Fruit fly (Drosophila melanogaster) whole organism, embryonic: Measurements from ENCODE around the gene Reg-2.

Experiments
- ATbp ChIP-seq: fragments of 200-800 bp; sonication (Bioruptor generic); optimal IDR thresholded peaks from 2 replicates; lab custom pipeline; 2017; ENCODE audit warnings: missing biosample characterization, mild to moderate bottlenecking, missing genetic modification characterization, missing genetic modification reagents
- BEAF-32 ChIP-seq: fragments of 200-800 bp; sonication (Bioruptor generic); optimal IDR thresholded peaks from 3 replicates; lab custom pipeline; 2017; ENCODE audit warnings: missing biosample characterization, missing genetic modification characterization, mild to moderate bottlenecking, moderate library complexity, missing genetic modification reagents
- Bdp1 ChIP-seq: fragments of 200-800 bp; sonication (Bioruptor generic); optimal IDR thresholded peaks from 3 replicates; lab custom pipeline; 2016; ENCODE audit warnings: missing biosample characterization, missing genetic modification characterization
- CG10462 ChIP-seq: fragments of 200-800 bp; sonication (Bioruptor generic); optimal IDR thresholded peaks from 2 replicates; lab custom pipeline; 2016; ENCODE audit warnings: missing biosample characterization, missing genetic modification characterization
- CG11504 ChIP-seq: fragments of 200-800 bp; sonication (Bioruptor generic); optimal IDR thresholded peaks from 3 replicates; lab custom pipeline; 2019; ENCODE audit warnings: missing biosample characterization, mild to moderate bottlenecking, missing genetic modification characterization, moderate library complexity
- CG11695 ChIP-seq: fragments of 200-800 bp; sonication (Bioruptor generic); IDR thresholded peaks from 3 replicates; pipeline ENCODE4 v1.3.6; 2022; ENCODE audit warnings: missing biosample characterization, missing genetic modification characterization
- CG18476 ChIP-seq: fragments of 200-800 bp; sonication (Bioruptor generic); optimal IDR thresholded peaks from 2 replicates; lab custom pipeline; 2016; ENCODE audit warnings: missing biosample characterization, mild to moderate bottlenecking, missing genetic modification characterization
- CG2199 ChIP-seq: fragments of 200-800 bp; sonication (Bioruptor generic); IDR thresholded peaks from 3 replicates; pipeline ENCODE4 v1.3.6; 2022; ENCODE audit warnings: missing biosample characterization, missing genetic modification characterization
- CG2875 ChIP-seq: fragments of 200-800 bp; sonication (Bioruptor generic); optimal IDR thresholded peaks from 2 replicates; lab custom pipeline; 2017; ENCODE audit warnings: missing biosample characterization, mild to moderate bottlenecking, missing genetic modification characterization, missing genetic modification reagents
- CG31388 ChIP-seq: fragments of 200-800 bp; sonication (Bioruptor generic); optimal IDR thresholded peaks from 2 replicates; lab custom pipeline; 2016; ENCODE audit warnings: missing biosample characterization, missing genetic modification characterization
- CG34422 ChIP-seq: fragments of 200-800 bp; sonication (Bioruptor generic); IDR thresholded peaks from 3 replicates; pipeline ENCODE4 v1.3.6; 2022; ENCODE audit warnings: missing biosample characterization, missing genetic modification characterization
- CG3726 ChIP-seq: fragments of 200-800 bp; sonication (Bioruptor generic); IDR thresholded peaks from 3 replicates; pipeline ENCODE4, ENCODE4 v1.3.6; 2022; ENCODE audit warnings: missing biosample characterization, missing genetic modification characterization
- CG3838 ChIP-seq: fragments of 200-800 bp; sonication (Bioruptor generic); optimal IDR thresholded peaks from 3 replicates; lab custom pipeline; 2016; ENCODE audit warnings: missing biosample characterization, missing genetic modification characterization
- CG4707 ChIP-seq: fragments of 200-800 bp; sonication (Bioruptor generic); optimal IDR thresholded peaks from 2 replicates; lab custom pipeline; 2018; ENCODE audit warnings: missing biosample characterization, mild to moderate bottlenecking, missing genetic modification characterization, moderate library complexity
- CG4854 ChIP-seq: fragments of 200-800 bp; sonication (Bioruptor generic); optimal IDR thresholded peaks from 2 replicates; lab custom pipeline; 2016; ENCODE audit warnings: missing biosample characterization, missing genetic modification characterization, inconsistent platforms
- CG6689 ChIP-seq: fragments of 200-800 bp; sonication (Bioruptor generic); IDR thresholded peaks from 2 replicates; pipeline ENCODE4 v1.3.6; 2022; ENCODE audit warnings: missing biosample characterization, missing genetic modification characterization
- CG6765 ChIP-seq: fragments of 200-800 bp; sonication (Bioruptor generic); optimal IDR thresholded peaks from 3 replicates; lab custom pipeline; 2017; ENCODE audit warnings: missing biosample characterization, mild to moderate bottlenecking, missing genetic modification characterization
- CG8924 ChIP-seq: fragments of 200-800 bp; optimal IDR thresholded peaks from 3 replicates; lab custom pipeline; 2019; ENCODE audit warnings: missing biosample characterization, mild to moderate bottlenecking, missing genetic modification characterization, moderate library complexity
- CG9215 ChIP-seq: fragments of 200-800 bp; sonication (Bioruptor generic); IDR thresholded peaks from 2 replicates; pipeline ENCODE4 v1.3.6; 2022; ENCODE audit warnings: missing biosample characterization, missing genetic modification characterization
- D ChIP-seq, 2 experiments: fragments of 200-800 bp in 1 of 2; fragments of >200 bp in 1 of 2; sonication (Bioruptor generic) in 1 of 2; optimal IDR thresholded peaks; 2 replicates in 1 of 2; 3 replicates in 1 of 2; lab custom pipeline; 2017; ENCODE audit warnings: mild to moderate bottlenecking in 1 of 2, missing biosample characterization in 1 of 2, missing genetic modification characterization in 1 of 2, missing genetic modification reagents in 1 of 2
- Deaf1 ChIP-seq: fragments of 200-800 bp; optimal IDR thresholded peaks from 3 replicates; lab custom pipeline; 2019; ENCODE audit warnings: missing biosample characterization, mild to moderate bottlenecking, missing genetic modification characterization, moderate library complexity
- Fer1 ChIP-seq: fragments of 200-800 bp; sonication (Bioruptor generic); optimal IDR thresholded peaks from 2 replicates; lab custom pipeline; 2017; ENCODE audit warnings: missing biosample characterization, mild to moderate bottlenecking, missing genetic modification characterization
- HHEX ChIP-seq: fragments of 200-800 bp; sonication (Bioruptor generic); optimal IDR thresholded peaks from 3 replicates; lab custom pipeline; 2017; ENCODE audit warnings: missing biosample characterization, mild to moderate bottlenecking, missing genetic modification characterization, missing genetic modification reagents
- Hr3 ChIP-seq: fragments of 200-800 bp; sonication (Bioruptor generic); optimal IDR thresholded peaks from 3 replicates; lab custom pipeline; 2016; ENCODE audit warnings: missing biosample characterization, missing genetic modification characterization
- Jarid2 ChIP-seq: fragments of 200-800 bp; sonication (Bioruptor generic); optimal IDR thresholded peaks from 3 replicates; lab custom pipeline; 2017; ENCODE audit warnings: mild to moderate bottlenecking, missing biosample characterization, missing genetic modification reagents, missing genetic modification characterization
- Lpt ChIP-seq: fragments of >200 bp; optimal IDR thresholded peaks from 2 replicates; lab custom pipeline; 2018; ENCODE audit warnings: missing biosample characterization, missing genetic modification characterization
- Max ChIP-seq: fragments of 200-800 bp; sonication (Bioruptor generic); optimal IDR thresholded peaks from 2 replicates; lab custom pipeline; 2016; ENCODE audit warnings: missing biosample characterization, mild to moderate bottlenecking, missing genetic modification characterization
- Med ChIP-seq: fragments of 200-800 bp; sonication (Bioruptor generic); peaks from one replicate; lab custom pipeline; 2016; ENCODE audit warnings: missing biosample characterization, missing genetic modification characterization, mild to moderate bottlenecking, inconsistent platforms, moderate library complexity
- Nf-YB ChIP-seq: fragments of 200-800 bp; sonication (Bioruptor generic); optimal IDR thresholded peaks from 3 replicates; lab custom pipeline; 2019; ENCODE audit warnings: missing biosample characterization, mild to moderate bottlenecking, missing genetic modification characterization, moderate library complexity
- Sry-β ChIP-seq: fragments of 200-800 bp; sonication (Bioruptor generic); optimal IDR thresholded peaks from 2 replicates; lab custom pipeline; 2018; ENCODE audit warnings: missing biosample characterization, mild to moderate bottlenecking, missing genetic modification characterization, moderate library complexity
- Stat92E ChIP-seq, 3 experiments: fragments of >200 bp in 2 of 3; fragments of 200-800 bp in 1 of 3; sonication (Bioruptor generic) in 1 of 3; optimal IDR thresholded peaks; 2 replicates each; lab custom pipeline; 2017 to 2019; ENCODE audit warnings: missing biosample characterization in 3 of 3, missing genetic modification characterization in 3 of 3, mild to moderate bottlenecking in 1 of 3, moderate library complexity in 1 of 3
- Xbp1 ChIP-seq: fragments of 200-800 bp; sonication (Bioruptor generic); optimal IDR thresholded peaks from 3 replicates; lab custom pipeline; 2016; ENCODE audit warnings: missing biosample characterization, mild to moderate bottlenecking, missing genetic modification characterization
- amos ChIP-seq: fragments of 200-800 bp; sonication (Bioruptor generic); IDR thresholded peaks from 2 replicates; pipeline ENCODE4 v1.3.6; 2022; ENCODE audit warnings: missing biosample characterization, missing genetic modification characterization; ENCODE audit not compliant: partially characterized antibody
- crp ChIP-seq, 2 experiments: fragments of 200-800 bp; sonication (Bioruptor generic); optimal IDR thresholded peaks; 2 replicates in 1 of 2; 3 replicates in 1 of 2; lab custom pipeline; 2017; ENCODE audit warnings: missing biosample characterization in 2 of 2, missing genetic modification characterization in 2 of 2, mild to moderate bottlenecking in 1 of 2, moderate library complexity in 1 of 2
- cwo ChIP-seq: fragments of 200-800 bp; sonication (Bioruptor generic); optimal IDR thresholded peaks from 3 replicates; lab custom pipeline; 2017; ENCODE audit warnings: missing biosample characterization, missing genetic modification characterization, mild to moderate bottlenecking, moderate library complexity, missing genetic modification reagents
- ems ChIP-seq: fragments of 200-800 bp; sonication (Bioruptor generic); optimal IDR thresholded peaks from 3 replicates; lab custom pipeline; 2016; ENCODE audit warnings: missing biosample characterization, missing genetic modification characterization
- eve ChIP-seq, 2 experiments: fragments of >200 bp; optimal IDR thresholded peaks; 2 replicates each; lab custom pipeline; 2017; ENCODE audit warnings: missing biosample characterization in 2 of 2, missing genetic modification characterization in 2 of 2
- gem ChIP-seq: fragments of 200-800 bp; sonication (Bioruptor generic); optimal IDR thresholded peaks from 2 replicates; lab custom pipeline; 2019; ENCODE audit warnings: missing biosample characterization, mild to moderate bottlenecking, missing genetic modification characterization, moderate library complexity
- gt ChIP-seq: fragments of 200-800 bp; sonication (Bioruptor generic); IDR thresholded peaks from 2 replicates; pipeline ENCODE4 v1.3.6; 2022; ENCODE audit warnings: missing biosample characterization, missing genetic modification characterization
- lola ChIP-seq, 3 experiments: fragments of >200 bp in 2 of 3; fragments of 200-800 bp in 1 of 3; sonication (Bioruptor generic) in 1 of 3; optimal IDR thresholded peaks; 2 replicates each; lab custom pipeline; 2017 to 2019; ENCODE audit warnings: missing biosample characterization in 3 of 3, missing genetic modification characterization in 3 of 3, mild to moderate bottlenecking in 1 of 3, moderate library complexity in 1 of 3
- maf-S ChIP-seq: fragments of 200-800 bp; sonication (Bioruptor generic); optimal IDR thresholded peaks from 2 replicates; lab custom pipeline; 2016; ENCODE audit warnings: missing biosample characterization, missing genetic modification characterization
- phol ChIP-seq: fragments of 200-800 bp; sonication (Bioruptor generic); optimal IDR thresholded peaks from 3 replicates; lab custom pipeline; 2018; ENCODE audit warnings: missing biosample characterization, mild to moderate bottlenecking, missing genetic modification characterization, moderate library complexity
- psq ChIP-seq: fragments of 200-800 bp; sonication (Bioruptor generic); optimal IDR thresholded peaks from 2 replicates; lab custom pipeline; 2017; ENCODE audit warnings: missing biosample characterization, missing genetic modification characterization
- sens ChIP-seq: fragments of 200-800 bp; sonication (Bioruptor generic); peaks from one replicate; lab custom pipeline; 2016; ENCODE audit warnings: missing biosample characterization, missing genetic modification characterization
- shn ChIP-seq: fragments of 200-800 bp; sonication (Bioruptor generic); optimal IDR thresholded peaks from 3 replicates; lab custom pipeline; 2016; ENCODE audit warnings: missing biosample characterization, missing genetic modification characterization
- ttk ChIP-seq: fragments of 200-800 bp; sonication (Bioruptor generic); IDR thresholded peaks from 2 replicates; pipeline ENCODE4 v2.1.2; 2022; ENCODE audit warnings: missing biosample characterization, missing genetic modification characterization
- zen ChIP-seq: fragments of 200-800 bp; sonication (Bioruptor generic); optimal IDR thresholded peaks from 3 replicates; lab custom pipeline; 2018; ENCODE audit warnings: missing biosample characterization, mild to moderate bottlenecking, missing genetic modification characterization, moderate library complexity
- zfh1 ChIP-seq: fragments of 200-800 bp; sonication (Bioruptor generic); IDR thresholded peaks from 3 replicates; pipeline ENCODE4 v1.3.6; 2022; ENCODE audit warnings: missing biosample characterization, missing genetic modification characterization

Gene Reg-2

dm6 chr3L:634319-635015 is 28.1 kb upstream of the Reg-2 start (continued):
- TF ChIP-seq gem (peak; percentile 96), Jarid2 (peak; percentile 57), eve (GFP tag; optimal IDR thresholded peaks at IDR 0.05; lab: Kevin White, UChicago) (peak; percentile 50 to 96), gt (GFP tag; lab: Robert Waterston, UW) (peak; percentile 82), zen (tag; lab: Kevin White, UChicago) (peak; percentile 92), maf-S (GFP tag; lab: Kevin White, UChicago) (peak; percentile 77), CG6765 (GFP tag; lab: Kevin White, UChicago) (peak; percentile 64), CG4707 (GFP tag; lab: Kevin White, UChicago) (peak; percentile 84), HHEX (GFP tag; lab: Kevin White, UChicago) (peak; percentile 74), CG3838 (peak; percentile 68), Med (peak; percentile 97), phol (tag; lab: Kevin White, UChicago) (peak; percentile 94), CG11695 (GFP tag; lab: Robert Waterston, UW) (peak; percentile 84), amos (no peak), CG18476 (GFP tag; lab: Kevin White, UChicago) (peak; percentile 84), CG4854 (GFP tag; lab: Kevin White, UChicago) (peak; percentile 83), BEAF-32 (GFP tag; lab: Kevin White, UChicago) (no peak), Sry-β (GFP tag; lab: Kevin White, UChicago) (peak; percentile 58), Nf-YB (GFP tag; lab: Kevin White, UChicago) (peak; percentile 76), D (optimal IDR thresholded peaks at IDR 0.05; lab: Kevin White, UChicago) (no peak), D (GFP tag; optimal IDR thresholded peaks at IDR 0.05; lab: Kevin White, UChicago) (peak; percentile 95), CG11504 (tag; lab: Kevin White, UChicago) (peak; percentile 92), ATbp (GFP tag; lab: Kevin White, UChicago) (peak; percentile 94), ttk (GFP tag; lab: Robert Waterston, UW) (peak; percentile 92), CG6689 (GFP tag; lab: Robert Waterston, UW) (peak; percentile 90), ems (GFP tag; lab: Kevin White, UChicago) (peak; percentile 90), CG34422 (GFP tag; lab: Robert Waterston, UW) (peak; percentile 91), Xbp1 (GFP tag; lab: Kevin White, UChicago) (peak; percentile 94), sens (GFP tag; lab: Kevin White, UChicago) (peak; percentile 99), lola (GFP tag; optimal IDR thresholded peaks at IDR 0.05; lab: Kevin White, UChicago) (peak in 1 of 3 experiments; percentile 96), CG3726 (peak; percentile 85; the same call in 2 of the 3 replicates), cwo (peak; percentile 39), psq (peak; percentile 80), shn (peak; percentile 90), CG10462 (peak; percentile 87), Stat92E (GFP tag; optimal IDR thresholded peaks at IDR 0.05; lab: Kevin White, UChicago) (peak in 1 of 3 experiments; percentile 83), Lpt (GFP tag; lab: Kevin White, UChicago) (no peak), CG2875 (peak; percentile 90), Fer1 (GFP tag; lab: Kevin White, UChicago) (peak; percentile 75), CG9215 (GFP tag; lab: Robert Waterston, UW) (peak; percentile 68), CG2199 (peak; percentile 93), CG31388 (peak; percentile 71), Hr3 (GFP tag; lab: Kevin White, UChicago) (peak; percentile 90), Max (GFP tag; lab: Kevin White, UChicago) (peak; percentile 76), crp (GFP tag; optimal IDR thresholded peaks at IDR 0.05; lab: Kevin White, UChicago) (peak in 1 of 2 experiments; percentile 56), Deaf1 (tag; lab: Kevin White, UChicago) (peak; percentile 61), CG8924 (tag; lab: Kevin White, UChicago) (peak; percentile 91), zfh1 (GFP tag; lab: Robert Waterston, UW) (peak; percentile 95), Bdp1 (GFP tag; lab: Kevin White, UChicago) (peak; percentile 85)
